Fruit fly (Drosophila melanogaster) whole organism, wandering third instar larva: ENCODE data around the gene CG2162.

Experiments
- Abd-B ChIP-seq: fragments of >200 bp; optimal IDR thresholded peaks from 2 replicates; lab custom pipeline; 2017; ENCODE audit warnings: missing biosample characterization, missing genetic modification characterization
- CG9705 ChIP-seq: fragments of 200-800 bp; sonication (Bioruptor generic); optimal IDR thresholded peaks from 2 replicates; lab custom pipeline; 2018; ENCODE audit warnings: missing biosample characterization, mild to moderate bottlenecking, missing genetic modification characterization
- CrebA ChIP-seq: fragments of 200-800 bp; sonication (Bioruptor generic); optimal IDR thresholded peaks from 2 replicates; lab custom pipeline; 2016; ENCODE audit warnings: missing biosample characterization, mild to moderate bottlenecking, missing genetic modification characterization, borderline replicate concordance
- Dfd ChIP-seq: fragments of >200 bp; optimal IDR thresholded peaks from 2 replicates; lab custom pipeline; 2017; ENCODE audit warnings: missing biosample characterization, missing genetic modification characterization
- Dif ChIP-seq: fragments of 200-275, 200-300 bp; sonication (Bioruptor generic); optimal IDR thresholded peaks from 2 replicates; lab custom pipeline; 2018; ENCODE audit warnings: missing biosample characterization, missing genetic modification characterization; ENCODE audit not compliant: partially characterized antibody
- GATAd ChIP-seq: sonication (Bioruptor generic); optimal IDR thresholded peaks from 2 replicates; lab custom pipeline; 2016; ENCODE audit warnings: missing biosample characterization, missing genetic modification characterization
- HLH106 ChIP-seq: fragments of 200-800 bp; optimal IDR thresholded peaks from 3 replicates; lab custom pipeline; 2019; ENCODE audit warnings: missing biosample characterization, mild to moderate bottlenecking, missing genetic modification characterization, moderate library complexity
- Hr78 ChIP-seq: fragments of >200 bp; optimal IDR thresholded peaks from 2 replicates; lab custom pipeline; 2017; ENCODE audit warnings: missing biosample characterization, missing genetic modification characterization
- Hr83 ChIP-seq: fragments of 200-300 bp; sonication (Bioruptor generic); optimal IDR thresholded peaks from 2 replicates; lab custom pipeline; 2016; ENCODE audit warnings: missing biosample characterization, mild to moderate bottlenecking, missing genetic modification characterization, moderate library complexity; ENCODE audit not compliant: poor library complexity, severe bottlenecking
- Jra ChIP-seq: sonication (Bioruptor generic); optimal IDR thresholded peaks from 2 replicates; lab custom pipeline; 2016; ENCODE audit warnings: missing biosample characterization, missing genetic modification characterization
- Mio ChIP-seq: sonication (Bioruptor generic); optimal IDR thresholded peaks from 2 replicates; lab custom pipeline; 2016; ENCODE audit warnings: missing biosample characterization, missing genetic modification characterization
- Myc ChIP-seq: fragments of >200 bp; optimal IDR thresholded peaks from 2 replicates; lab custom pipeline; 2017
- N ChIP-seq: fragments of >200 bp; optimal IDR thresholded peaks from 2 replicates; lab custom pipeline; 2018; ENCODE audit warnings: missing biosample characterization, missing external identifiers, missing genetic modification characterization
- OdsH ChIP-seq: fragments of 200-800 bp; sonication (Bioruptor generic); optimal IDR thresholded peaks from 2 replicates; lab custom pipeline; 2016; ENCODE audit warnings: missing biosample characterization, mild to moderate bottlenecking, missing genetic modification characterization
- Rel ChIP-seq, 2 experiments: fragments of 200-800 bp; sonication (Bioruptor generic) in 1 of 2; optimal IDR thresholded peaks; 2 replicates in 1 of 2; 3 replicates in 1 of 2; lab custom pipeline; 2016 to 2019; ENCODE audit warnings: mild to moderate bottlenecking in 2 of 2, missing biosample characterization in 2 of 2, missing genetic modification characterization in 2 of 2, moderate library complexity in 1 of 2
- Sp1 ChIP-seq: fragments of 200-800 bp; sonication (Bioruptor generic); optimal IDR thresholded peaks from 3 replicates; lab custom pipeline; 2019; ENCODE audit warnings: missing biosample characterization, mild to moderate bottlenecking, missing genetic modification characterization, moderate library complexity
- Vsx2 ChIP-seq: fragments of 200-300, 225-300 bp; sonication (Bioruptor generic); optimal IDR thresholded peaks from 2 replicates; lab custom pipeline; 2018; ENCODE audit warnings: missing biosample characterization, missing genetic modification characterization; ENCODE audit not compliant: partially characterized antibody
- br ChIP-seq: fragments of 200-800 bp; sonication (Bioruptor generic); optimal IDR thresholded peaks from 2 replicates; lab custom pipeline; 2016; ENCODE audit warnings: missing biosample characterization, missing genetic modification characterization
- brk ChIP-seq: fragments of 200-800 bp; sonication (Bioruptor generic); optimal IDR thresholded peaks from 2 replicates; lab custom pipeline; 2016; ENCODE audit warnings: missing biosample characterization, mild to moderate bottlenecking, missing genetic modification characterization
- dl ChIP-seq, 2 experiments: fragments of 175-275, 200-275 bp in 1 of 2; fragments of 200-275 bp in 1 of 2; sonication (Bioruptor generic); optimal IDR thresholded peaks; lab custom pipeline; 2018; ENCODE audit warnings: mild to moderate bottlenecking in 2 of 2, missing biosample characterization in 2 of 2, missing genetic modification characterization in 2 of 2, moderate library complexity in 2 of 2; ENCODE audit not compliant: partially characterized antibody in 2 of 2, insufficient read depth in 1 of 2
- dmrt93B ChIP-seq: fragments of 200-800 bp; sonication (Bioruptor generic); optimal IDR thresholded peaks from 2 replicates; lab custom pipeline; 2018; ENCODE audit warnings: missing biosample characterization, mild to moderate bottlenecking, missing genetic modification characterization
- dsf ChIP-seq: sonication (Bioruptor generic); optimal IDR thresholded peaks from 2 replicates; lab custom pipeline; 2016; ENCODE audit warnings: missing biosample characterization, missing genetic modification characterization, borderline replicate concordance
- ey ChIP-seq: fragments of 200-800 bp; sonication (Bioruptor generic); optimal IDR thresholded peaks from 2 replicates; lab custom pipeline; 2016; ENCODE audit warnings: missing biosample characterization, missing genetic modification characterization
- foxo ChIP-seq, 2 experiments: fragments of 200-800 bp; sonication (Bioruptor generic); optimal IDR thresholded peaks; 2 replicates in 1 of 2; 3 replicates in 1 of 2; lab custom pipeline; 2016 to 2017; ENCODE audit warnings: missing biosample characterization in 2 of 2, missing genetic modification characterization in 2 of 2
- fru ChIP-seq: fragments of 200-800 bp; sonication (Bioruptor generic); optimal IDR thresholded peaks from 3 replicates; lab custom pipeline; 2016; ENCODE audit warnings: missing biosample characterization, mild to moderate bottlenecking, missing genetic modification characterization
- h ChIP-seq: fragments of 200-800 bp; sonication (Bioruptor generic); optimal IDR thresholded peaks from 3 replicates; lab custom pipeline; 2016; ENCODE audit warnings: missing biosample characterization, mild to moderate bottlenecking, missing genetic modification characterization
- lola ChIP-seq: fragments of >200 bp; optimal IDR thresholded peaks from 2 replicates; lab custom pipeline; 2017; ENCODE audit warnings: missing biosample characterization, missing genetic modification characterization
- pan ChIP-seq: fragments of >200 bp; optimal IDR thresholded peaks from 2 replicates; lab custom pipeline; 2017
- psq ChIP-seq: fragments of 200-800 bp; sonication (Bioruptor generic); optimal IDR thresholded peaks from 3 replicates; lab custom pipeline; 2017; ENCODE audit warnings: missing biosample characterization, mild to moderate bottlenecking, missing genetic modification characterization, moderate library complexity
- rgr ChIP-seq: fragments of 200-800 bp; sonication (Bioruptor generic); optimal IDR thresholded peaks from 3 replicates; lab custom pipeline; 2016; ENCODE audit warnings: missing biosample characterization, mild to moderate bottlenecking, missing genetic modification characterization
- sage ChIP-seq: fragments of 200-800 bp; sonication (Bioruptor generic); optimal IDR thresholded peaks from 2 replicates; lab custom pipeline; 2016; ENCODE audit warnings: missing biosample characterization, mild to moderate bottlenecking, missing genetic modification characterization
- sv ChIP-seq: fragments of 200-800 bp; sonication (Bioruptor generic); optimal IDR thresholded peaks from 3 replicates; lab custom pipeline; 2016; ENCODE audit warnings: missing biosample characterization, missing genetic modification characterization
- tai ChIP-seq: sonication (Bioruptor generic); optimal IDR thresholded peaks from 2 replicates; lab custom pipeline; 2016; ENCODE audit warnings: missing biosample characterization, missing genetic modification characterization
- usp ChIP-seq: fragments of >200 bp; optimal IDR thresholded peaks from 2 replicates; lab custom pipeline; 2017; ENCODE audit warnings: missing biosample characterization, missing genetic modification characterization
- woc ChIP-seq: sonication (Bioruptor generic); optimal IDR thresholded peaks from 2 replicates; lab custom pipeline; 2016; ENCODE audit warnings: missing biosample characterization, mild to moderate bottlenecking, missing genetic modification characterization

CG2162 gene

dm6 chr3L:3013496-3013895, 21.5 kb upstream of the CG2162 start:
- TF ChIP-seq sage (GFP tag; lab: Kevin White, UChicago) (no peak), Myc (no peak), lola (no peak), h (GFP tag; lab: Kevin White, UChicago) (no peak), Rel (GFP tag; optimal IDR thresholded peaks at IDR 0.05; lab: Kevin White, UChicago) (no peak), Rel (tag; optimal IDR thresholded peaks at IDR 0.05; lab: Kevin White, UChicago) (no peak), rgr (GFP tag; lab: Kevin White, UChicago) (no peak), Vsx2 (GFP tag; lab: Kevin White, UChicago) (no peak), Dfd (no peak), pan (lab: Kevin White, UChicago) (no peak), Mio (GFP tag; lab: Kevin White, UChicago) (no peak)

DNA sequence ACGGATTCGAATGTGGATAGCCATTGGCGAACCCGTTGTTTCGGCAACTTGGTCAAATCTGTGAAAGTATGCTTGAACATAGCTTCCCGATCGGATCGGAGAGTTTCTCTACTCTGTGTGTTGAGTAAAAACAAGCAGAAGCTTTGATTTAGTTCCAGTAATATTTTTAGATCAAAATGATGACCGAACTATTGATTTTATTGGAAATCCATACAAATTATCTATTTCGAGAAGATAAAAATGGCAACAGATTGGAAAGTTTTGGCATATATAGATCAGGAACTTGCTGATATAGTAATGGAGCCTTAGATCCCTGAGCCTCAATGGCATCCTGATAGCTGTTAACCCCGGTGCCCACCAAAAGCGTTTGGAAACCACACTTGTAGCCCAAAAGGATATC, 19.0 kb upstream of the CG2162 start, which contains the start of gene CG32488:
CG32488 (minus strand) TSS at position 101 of the 400 bp plus-strand sequence.
- no peak for TF ChIP-seq Mio (GFP tag; lab: Kevin White, UChicago)
- no peak for TF ChIP-seq woc (GFP tag; lab: Kevin White, UChicago)
- TF ChIP-seq dmrt93B, result no peak
- TF ChIP-seq pan (lab: Kevin White, UChicago), result no peak
- TF ChIP-seq Sp1, result no peak
- no peak for TF ChIP-seq ey (GFP tag; lab: Kevin White, UChicago)
- TF ChIP-seq Dfd, result no peak
- no peak for TF ChIP-seq GATAd (GFP tag; lab: Kevin White, UChicago)
- no peak for TF ChIP-seq Hr78 (GFP tag; lab: Kevin White, UChicago)
- TF ChIP-seq tai, result no peak
- no peak for TF ChIP-seq Abd-B
- no peak for TF ChIP-seq Rel (GFP tag; optimal IDR thresholded peaks at IDR 0.05; lab: Kevin White, UChicago)
- no peak for TF ChIP-seq Rel (tag; optimal IDR thresholded peaks at IDR 0.05; lab: Kevin White, UChicago)
- TF ChIP-seq rgr (GFP tag; lab: Kevin White, UChicago), result no peak
- no peak for TF ChIP-seq foxo (GFP tag; optimal IDR thresholded peaks at IDR 0.05; lab: Kevin White, UChicago)
- TF ChIP-seq sv (GFP tag; lab: Kevin White, UChicago), result no peak
- no peak for TF ChIP-seq CrebA
- no peak for TF ChIP-seq Myc

DNA sequence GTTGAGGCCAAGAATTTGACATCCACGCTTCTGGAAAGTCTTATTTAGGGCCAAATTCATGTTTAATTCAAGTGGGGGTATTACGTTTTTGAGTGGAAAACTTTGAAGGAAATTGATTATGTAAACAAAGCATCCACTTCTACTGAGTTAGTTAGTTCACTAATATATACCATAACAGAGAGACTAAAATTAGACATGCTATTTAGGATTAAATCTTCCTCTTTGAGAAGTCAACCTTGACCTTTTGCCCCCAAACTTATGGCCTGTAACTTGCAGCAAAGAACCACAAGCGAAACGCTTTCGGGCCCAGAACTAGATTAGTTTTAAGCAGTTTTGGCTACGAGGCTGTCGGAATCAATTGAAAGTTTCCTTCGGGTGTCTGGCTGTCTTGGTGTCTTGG, 17.8 kb upstream of the CG2162 start, which contains the start of gene CG32487:
CG32487 (minus strand) TSS at position 101 of the 400 bp plus-strand sequence.
- no peak for TF ChIP-seq sv (GFP tag; lab: Kevin White, UChicago)
- no peak for TF ChIP-seq woc (GFP tag; lab: Kevin White, UChicago)
- no peak for TF ChIP-seq Jra
- TF ChIP-seq h (GFP tag; lab: Kevin White, UChicago), result no peak

DNA sequence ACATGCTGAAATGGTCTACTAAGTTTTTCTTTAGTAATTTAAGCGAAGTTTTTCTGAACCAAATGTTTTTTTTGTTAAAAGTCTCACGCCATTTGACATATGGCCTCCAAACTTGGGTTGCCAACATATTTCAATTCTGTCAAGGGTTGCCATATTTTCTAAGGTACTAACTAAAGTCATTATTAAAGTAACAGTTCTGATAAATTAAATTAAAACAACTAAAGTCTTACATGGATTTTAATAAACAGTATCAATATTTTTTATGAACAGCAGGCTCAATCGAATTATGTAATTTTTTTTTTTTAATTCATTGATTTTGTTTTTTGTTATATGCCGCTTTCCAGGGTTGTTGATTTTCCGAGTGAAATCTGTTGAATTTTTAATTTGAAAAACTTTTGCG, 8.6 kb upstream of the CG2162 start, which contains the start of gene aly:
aly (minus strand) TSS at position 101 of the 400 bp plus-strand sequence.
- TF ChIP-seq lola (no peak), br (GFP tag; lab: Kevin White, UChicago) (no peak), Abd-B (no peak), CrebA (no peak), usp (GFP tag; lab: Kevin White, UChicago) (no peak), woc (GFP tag; lab: Kevin White, UChicago) (no peak), Dif (GFP tag; lab: Kevin White, UChicago) (no peak), foxo (GFP tag; optimal IDR thresholded peaks at IDR 0.05; lab: Kevin White, UChicago) (no peak), dmrt93B (no peak), dl (GFP tag; optimal IDR thresholded peaks at IDR 0.05; lab: Kevin White, UChicago; ENCODE audit: insufficient read depth in 1 of 2, partially characterized antibody in 2 of 2) (no peak), OdsH (GFP tag; lab: Kevin White, UChicago) (no peak), brk (GFP tag; lab: Kevin White, UChicago) (no peak), Rel (GFP tag; optimal IDR thresholded peaks at IDR 0.05; lab: Kevin White, UChicago) (no peak), Rel (tag; optimal IDR thresholded peaks at IDR 0.05; lab: Kevin White, UChicago) (no peak), Hr83 (GFP tag; lab: Kevin White, UChicago) (no peak)

DNA sequence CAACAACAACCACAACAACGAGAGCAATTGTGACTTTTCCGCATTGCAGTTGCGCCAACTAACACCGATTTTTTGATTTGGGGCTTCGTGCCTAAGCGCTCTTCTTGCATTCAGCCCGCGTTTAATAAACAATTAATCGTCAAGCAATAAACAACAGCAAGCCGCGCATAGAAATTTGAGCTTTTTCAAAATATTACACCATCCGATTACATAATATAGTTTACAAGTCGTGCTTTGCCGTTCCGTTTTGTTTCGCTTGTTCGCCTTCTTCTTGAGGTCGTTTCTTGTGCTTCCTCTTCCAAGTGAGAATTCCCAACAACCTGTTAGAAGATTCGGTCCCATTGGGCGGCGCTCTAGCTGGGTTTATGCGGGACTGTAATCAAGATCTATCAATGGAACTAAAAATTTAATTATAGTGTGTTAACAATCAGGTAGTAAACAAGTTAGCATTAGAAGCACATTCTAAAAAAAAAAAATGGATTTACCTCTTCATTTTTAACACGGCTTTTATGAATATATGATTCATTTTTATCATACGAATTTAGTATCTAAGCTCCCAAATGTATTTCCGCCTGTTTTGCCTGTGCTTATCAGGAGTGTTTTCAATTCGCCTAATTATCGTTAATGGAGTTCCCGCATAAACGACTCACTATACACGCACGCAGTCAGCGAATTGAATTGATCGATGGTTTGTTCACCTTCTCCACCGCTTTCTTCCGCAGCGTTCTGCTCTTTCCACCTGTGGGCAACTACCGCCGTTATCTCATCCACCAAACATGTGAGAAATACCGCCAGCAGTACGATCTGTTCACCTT, 980 bp downstream of the CG2162 start:
- TF ChIP-seq usp (GFP tag; lab: Kevin White, UChicago) (no peak), tai (no peak), h (GFP tag; lab: Kevin White, UChicago) (peak; percentile 85), sv (GFP tag; lab: Kevin White, UChicago) (peak; percentile 71), woc (GFP tag; lab: Kevin White, UChicago) (peak; percentile 14), Hr78 (GFP tag; lab: Kevin White, UChicago) (no peak), Mio (GFP tag; lab: Kevin White, UChicago) (no peak), Myc (no peak), dsf (no peak), sage (GFP tag; lab: Kevin White, UChicago) (no peak), rgr (GFP tag; lab: Kevin White, UChicago) (peak; percentile 76), pan (lab: Kevin White, UChicago) (no peak), GATAd (GFP tag; lab: Kevin White, UChicago) (no peak), HLH106 (tag; lab: Kevin White, UChicago) (peak; percentile 55), br (GFP tag; lab: Kevin White, UChicago) (peak; percentile 73), Jra (peak; percentile 4), N (GFP tag; lab: Kevin White, UChicago) (no peak), Abd-B (no peak), fru (peak; percentile 81), CrebA (no peak), OdsH (GFP tag; lab: Kevin White, UChicago) (peak; percentile 70), Hr83 (GFP tag; lab: Kevin White, UChicago) (no peak), CG9705 (GFP tag; lab: Kevin White, UChicago) (peak; percentile 52), lola (no peak), brk (GFP tag; lab: Kevin White, UChicago) (no peak), psq (GFP tag; lab: Kevin White, UChicago) (peak; percentile 35)
